Fruit fly (Drosophila melanogaster) whole organism, pupa: ENCODE measurements around the gene superdeath.

ENCODE experiments used
- CG10348 ChIP-seq: fragments of 200-800 bp; sonication (Bioruptor generic); IDR thresholded peaks from 2 replicates; pipeline ENCODE4 v1.3.6; 2022; ENCODE audit warnings: missing biosample characterization, missing genetic modification characterization
- CG12605 ChIP-seq: fragments of 200-800 bp; sonication (Bioruptor generic); IDR thresholded peaks from 2 replicates; pipeline ENCODE4 v1.3.6; 2022; ENCODE audit warnings: missing biosample characterization, missing genetic modification characterization
- CG13204 ChIP-seq: fragments of 200-800 bp; sonication (Bioruptor generic); optimal IDR thresholded peaks from 2 replicates; lab custom pipeline; 2018; ENCODE audit warnings: missing biosample characterization, mild to moderate bottlenecking, missing genetic modification characterization, moderate library complexity
- CG14655 ChIP-seq: fragments of 200-800 bp; sonication (Bioruptor generic); optimal IDR thresholded peaks from 3 replicates; lab custom pipeline; 2017; ENCODE audit warnings: mild to moderate bottlenecking, missing biosample characterization, missing genetic modification reagents, missing genetic modification characterization
- CG15710 ChIP-seq: fragments of 200-800 bp; sonication (Bioruptor generic); optimal IDR thresholded peaks from 2 replicates; lab custom pipeline; 2018; ENCODE audit warnings: missing biosample characterization, mild to moderate bottlenecking, missing genetic modification characterization, moderate library complexity
- CG17806 ChIP-seq: fragments of 200-800 bp; sonication (Bioruptor generic); optimal IDR thresholded peaks from 2 replicates; lab custom pipeline; 2018; ENCODE audit warnings: missing biosample characterization, mild to moderate bottlenecking, missing genetic modification characterization, moderate library complexity
- CG32121 ChIP-seq: fragments of 200-800 bp; sonication (Bioruptor generic); IDR thresholded peaks from 2 replicates; pipeline ENCODE4 v1.3.6; 2022; ENCODE audit warnings: missing biosample characterization, missing genetic modification characterization
- CG34367 ChIP-seq: fragments of 200-800 bp; sonication (Bioruptor generic); optimal IDR thresholded peaks from 2 replicates; lab custom pipeline; 2018; ENCODE audit warnings: missing biosample characterization, mild to moderate bottlenecking, missing genetic modification characterization
- CG4496 ChIP-seq: fragments of 200-800 bp; sonication (Bioruptor generic); IDR thresholded peaks from 3 replicates; pipeline ENCODE4 v1.3.6; 2022; ENCODE audit warnings: missing biosample characterization, missing genetic modification characterization
- CG8159 ChIP-seq: fragments of 200-800 bp; sonication (Bioruptor generic); optimal IDR thresholded peaks from 3 replicates; lab custom pipeline; 2018; ENCODE audit warnings: missing biosample characterization, mild to moderate bottlenecking, missing genetic modification characterization, moderate library complexity
- CG8301 ChIP-seq: fragments of 200-800 bp; sonication (Bioruptor generic); optimal IDR thresholded peaks from 2 replicates; lab custom pipeline; 2018; ENCODE audit warnings: missing biosample characterization, mild to moderate bottlenecking, missing genetic modification characterization
- CG9948 ChIP-seq: fragments of 200-800 bp; sonication (Bioruptor generic); optimal IDR thresholded peaks from 2 replicates; lab custom pipeline; 2018; ENCODE audit warnings: missing biosample characterization, mild to moderate bottlenecking, missing genetic modification characterization, moderate library complexity
- D1 ChIP-seq: fragments of 200-800 bp; sonication (Bioruptor generic); optimal IDR thresholded peaks from 2 replicates; lab custom pipeline; 2018; ENCODE audit warnings: missing biosample characterization, mild to moderate bottlenecking, missing genetic modification characterization, moderate library complexity
- EcR ChIP-seq: fragments of 200-800 bp; sonication (Bioruptor generic); optimal IDR thresholded peaks from 3 replicates; lab custom pipeline; 2019; ENCODE audit warnings: missing biosample characterization, missing genetic modification characterization, mild to moderate bottlenecking, moderate library complexity, missing genetic modification reagents
- Ets98B ChIP-seq: fragments of 200-800 bp; sonication (Bioruptor generic); IDR thresholded peaks from 2 replicates; pipeline ENCODE4 v1.3.6; 2022; ENCODE audit warnings: missing biosample characterization, missing genetic modification characterization
- Pif1A ChIP-seq: fragments of 200-800 bp; sonication (Bioruptor generic); optimal IDR thresholded peaks from 3 replicates; lab custom pipeline; 2016; ENCODE audit warnings: missing biosample characterization, missing genetic modification characterization
- Pif1B ChIP-seq: fragments of 200-800 bp; sonication (Bioruptor generic); optimal IDR thresholded peaks from 3 replicates; lab custom pipeline; 2016; ENCODE audit warnings: missing biosample characterization, missing genetic modification characterization
- Snoo ChIP-seq: fragments of 200-800 bp; sonication (Bioruptor generic); optimal IDR thresholded peaks from 3 replicates; lab custom pipeline; 2017; ENCODE audit warnings: missing biosample characterization, mild to moderate bottlenecking, missing genetic modification characterization, inconsistent platforms
- fd96Ca ChIP-seq: fragments of 200-800 bp; sonication (Bioruptor generic); IDR thresholded peaks from 3 replicates; pipeline ENCODE4 v1.3.6; 2022; ENCODE audit warnings: missing biosample characterization, missing genetic modification characterization
- gl ChIP-seq: fragments of 200-800 bp; sonication (Bioruptor generic); optimal IDR thresholded peaks from 2 replicates; lab custom pipeline; 2018; ENCODE audit warnings: missing biosample characterization, mild to moderate bottlenecking, missing genetic modification characterization
- rn ChIP-seq: fragments of 200-800 bp; sonication (Bioruptor generic); IDR thresholded peaks from 2 replicates; pipeline ENCODE4 v1.3.6; 2022; ENCODE audit warnings: missing biosample characterization, missing genetic modification characterization

superdeath gene

DNA sequence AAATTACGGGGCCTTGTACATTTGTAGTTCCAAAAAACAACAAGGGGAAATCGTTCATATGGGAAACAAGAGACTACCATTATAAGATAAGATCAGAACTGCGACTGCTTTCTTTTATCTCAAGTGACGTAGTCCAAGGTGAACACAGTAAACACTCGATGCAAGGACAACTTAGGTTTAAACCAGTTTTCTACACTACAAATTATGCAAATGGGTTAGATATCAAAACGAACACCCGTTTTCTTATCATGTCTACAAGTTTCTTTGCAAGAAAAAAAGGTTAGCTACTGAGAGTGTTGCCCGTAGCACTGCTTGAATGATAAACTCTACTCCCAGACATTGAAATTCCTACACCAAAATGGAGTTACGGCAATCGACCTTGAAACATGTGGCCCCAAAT, 14.3 kb upstream of the superdeath start:
- peak; percentile 76 for TF ChIP-seq CG4496 (GFP tag; lab: Robert Waterston, UW)
- no peak for TF ChIP-seq EcR
- peak; percentile 67 for TF ChIP-seq Pif1B (GFP tag; lab: Kevin White, UChicago)
- peak; percentile 72 for TF ChIP-seq CG8159
- peak; percentile 84 for TF ChIP-seq Snoo (tag; lab: Kevin White, UChicago)
- TF ChIP-seq D1 (tag; lab: Kevin White, UChicago) = no peak
- peak; percentile 63 for TF ChIP-seq CG12605 (GFP tag; lab: Robert Waterston, UW)
- peak; percentile 48 for TF ChIP-seq rn (GFP tag; lab: Robert Waterston, UW)
- no peak for TF ChIP-seq CG10348 (GFP tag; lab: Robert Waterston, UW)
- peak; percentile 63 for TF ChIP-seq CG32121 (GFP tag; lab: Robert Waterston, UW)
- no peak for TF ChIP-seq CG13204 (GFP tag; lab: Kevin White, UChicago)
- peak; percentile 12 for TF ChIP-seq gl (tag; lab: Kevin White, UChicago)
- TF ChIP-seq fd96Ca = peak; percentile 83
- TF ChIP-seq CG14655 = no peak
- TF ChIP-seq CG34367 = peak; percentile 71
- peak; percentile 77 for TF ChIP-seq Pif1A
- peak; percentile 53 for TF ChIP-seq CG9948 (tag; lab: Kevin White, UChicago)
- peak; percentile 40 for TF ChIP-seq CG8301
- TF ChIP-seq CG15710 = peak; percentile 78
- peak; percentile 69 for TF ChIP-seq Ets98B (GFP tag; lab: Robert Waterston, UW)
- peak; percentile 68 for TF ChIP-seq CG17806

- no peak for TF ChIP-seq fd96Ca
- no peak for TF ChIP-seq Ets98B (GFP tag; lab: Robert Waterston, UW)
- TF ChIP-seq CG8159 = no peak
- no peak for TF ChIP-seq CG4496 (GFP tag; lab: Robert Waterston, UW)
- no peak for TF ChIP-seq CG34367
- no peak for TF ChIP-seq CG12605 (GFP tag; lab: Robert Waterston, UW)
- TF ChIP-seq CG32121 (GFP tag; lab: Robert Waterston, UW) = no peak
- TF ChIP-seq CG14655 = no peak
- no peak for TF ChIP-seq Pif1A
- TF ChIP-seq CG9948 (tag; lab: Kevin White, UChicago) = no peak
- TF ChIP-seq CG15710 = no peak
- no peak for TF ChIP-seq CG13204 (GFP tag; lab: Kevin White, UChicago)
- TF ChIP-seq CG17806 = no peak
- TF ChIP-seq Pif1B (GFP tag; lab: Kevin White, UChicago) = no peak
- no peak for TF ChIP-seq CG8301
- TF ChIP-seq EcR = no peak
- TF ChIP-seq rn (GFP tag; lab: Robert Waterston, UW) = no peak
Measured at dm6 chr3R:29130902-29131621, 7.4 kb upstream of the superdeath start, which contains the start of the genes dgt6 and Vha100-1. Gene dgt6 (minus strand): TSS chr3R:29130972. Gene Vha100-1 (plus strand): TSS chr3R:29131193.

DNA sequence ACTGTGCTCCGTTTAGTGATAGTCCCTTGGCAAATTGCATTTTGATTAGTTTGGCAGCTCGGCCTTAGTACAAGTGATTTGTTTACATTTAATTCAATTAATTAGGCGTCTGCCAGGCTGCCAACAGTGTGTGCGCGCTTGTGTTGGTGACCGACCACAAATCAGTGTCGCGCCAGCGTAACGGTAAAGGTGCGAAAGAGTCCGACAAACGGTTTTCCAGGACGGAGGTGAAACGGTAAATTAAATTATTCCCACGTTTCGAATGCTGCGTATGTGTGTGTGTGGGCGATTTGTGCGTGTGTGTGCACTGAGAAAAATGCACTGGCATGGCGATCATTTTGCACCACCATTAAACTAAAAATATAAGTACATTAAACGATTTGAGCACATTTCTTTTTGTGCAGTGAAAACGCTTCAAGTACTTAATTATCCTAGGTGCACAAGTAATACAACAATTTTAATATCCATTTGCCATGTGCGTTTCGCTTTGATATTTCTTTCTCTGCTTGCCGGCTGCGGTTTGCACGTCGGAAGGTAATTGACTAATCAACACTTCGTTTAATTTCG, 582 bp downstream of the superdeath start:
- TF ChIP-seq fd96Ca (peak; percentile 6; the same call in 1 of the 3 replicates), CG32121 (GFP tag; lab: Robert Waterston, UW) (no peak)
- TF ChIP-seq, all 21 proteins: peak for 1

dm6 chr3R:29139767-29140755, 1.6 kb downstream of the superdeath start:
- TF ChIP-seq Pif1A (no peak), CG4496 (GFP tag; lab: Robert Waterston, UW) (no peak), CG15710 (no peak), CG8301 (peak; percentile 1), gl (tag; lab: Kevin White, UChicago) (peak; percentile 19), CG32121 (GFP tag; lab: Robert Waterston, UW) (no peak), CG14655 (no peak), Snoo (tag; lab: Kevin White, UChicago) (no peak), CG13204 (GFP tag; lab: Kevin White, UChicago) (no peak), CG12605 (GFP tag; lab: Robert Waterston, UW) (no peak), CG34367 (no peak), CG8159 (peak; percentile 69), EcR (peak; percentile 37), D1 (tag; lab: Kevin White, UChicago) (no peak), fd96Ca (0 out of 3 replicates have a peak, but pooled peaks have one; percentile 5), CG17806 (peak; percentile 51), CG9948 (tag; lab: Kevin White, UChicago) (no peak), Pif1B (GFP tag; lab: Kevin White, UChicago) (no peak), rn (GFP tag; lab: Robert Waterston, UW) (no peak), CG10348 (GFP tag; lab: Robert Waterston, UW) (no peak), Ets98B (GFP tag; lab: Robert Waterston, UW) (no peak)
- TF ChIP-seq, all 21 proteins: peak for 6

DNA sequence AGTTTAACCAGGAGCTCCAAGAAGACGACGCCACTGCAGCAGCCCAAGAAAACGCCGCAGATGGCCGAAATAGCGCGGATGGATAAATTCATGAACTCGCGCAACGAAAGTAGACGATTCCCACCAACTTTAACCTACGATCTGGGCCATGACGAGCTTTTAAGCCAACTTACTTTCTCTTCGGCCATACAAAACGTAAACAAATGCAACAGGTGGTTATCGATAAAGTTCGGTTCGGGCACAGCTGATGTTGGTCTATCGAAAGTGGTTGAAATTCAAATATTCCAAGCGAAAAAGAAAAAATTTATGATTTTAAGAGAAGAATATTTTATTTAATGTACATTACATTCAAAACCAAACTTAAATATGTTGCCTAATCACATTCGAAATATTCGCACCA, 8.2 kb downstream of the superdeath start, which contains the start of gene CG14511:
Gene CG14511 (minus strand): TSS at position 184 of the 400 bp plus-strand sequence.
- TF ChIP-seq CG34367 (no peak), Snoo (tag; lab: Kevin White, UChicago) (no peak), CG12605 (GFP tag; lab: Robert Waterston, UW) (peak; percentile 40; the same call in 1 of the 2 replicates), D1 (tag; lab: Kevin White, UChicago) (no peak), CG14655 (no peak)
